Worm (Caenorhabditis elegans) whole organism, L1 larva: Measurements from ENCODE around the gene cnep-1.

ENCODE experiments used
- C04F5.9 ChIP-seq: sonication (generic microtip); optimal IDR thresholded peaks from 2 replicates; lab custom pipeline; 2016; ENCODE audit warnings: missing genetic modification characterization, missing compliant biosample characterization
- C16A3.4 ChIP-seq: fragments of 150-350 bp; optimal IDR thresholded peaks from 2 replicates; lab custom pipeline; 2014; ENCODE audit warnings: missing biosample characterization, missing genetic modification characterization
- C34B4.2 ChIP-seq: sonication (generic microtip); optimal IDR thresholded peaks from 2 replicates; lab custom pipeline; 2017; ENCODE audit warnings: mild to moderate bottlenecking, missing genetic modification characterization, missing compliant biosample characterization
- aha-1 ChIP-seq: fragments of 150-350 bp; optimal IDR thresholded peaks from 2 replicates; lab custom pipeline; 2014; ENCODE audit warnings: missing biosample characterization, missing genetic modification characterization
- alr-1 ChIP-seq: fragments of 200-800 bp; sonication (Bioruptor generic); optimal IDR thresholded peaks from 2 replicates; lab custom pipeline; 2018; ENCODE audit warnings: borderline replicate concordance, mild to moderate bottlenecking, missing genetic modification characterization, missing compliant biosample characterization
- aly-2 ChIP-seq: fragments of 150-350 bp; optimal IDR thresholded peaks from 2 replicates; lab custom pipeline; 2014; ENCODE audit warnings: missing biosample characterization, missing genetic modification characterization
- blmp-1 ChIP-seq: fragments of 150-350 bp; optimal IDR thresholded peaks from 2 replicates; lab custom pipeline; 2014; ENCODE audit warnings: missing biosample characterization, missing genetic modification characterization
- ceh-63 ChIP-seq: fragments of 200-800 bp; sonication (Bioruptor generic); optimal IDR thresholded peaks from 2 replicates; lab custom pipeline; 2018; ENCODE audit warnings: mild to moderate bottlenecking, missing genetic modification characterization, missing compliant biosample characterization
- ceh-82 ChIP-seq, 3 experiments: fragments of 150-350 bp in 1 of 3; sonication (generic microtip) in 2 of 3; optimal IDR thresholded peaks; 2 replicates each; lab custom pipeline; 2014 to 2017; ENCODE audit warnings: missing biosample characterization in 3 of 3, missing genetic modification characterization in 3 of 3
- dsc-1 ChIP-seq: sonication (generic microtip); optimal IDR thresholded peaks from 2 replicates; lab custom pipeline; 2016; ENCODE audit warnings: mild to moderate bottlenecking, missing genetic modification characterization, missing compliant biosample characterization
- efl-1 ChIP-seq, 4 experiments: fragments of 150-350 bp; optimal IDR thresholded peaks in 3 of 4; peaks in 1 of 4; 1 replicate in 1 of 4; 2 replicates in 3 of 4; lab custom pipeline; 2014; ENCODE audit warnings: missing biosample characterization in 2 of 4, missing genetic modification characterization in 2 of 4, missing genetic modification reagents in 2 of 4
- efl-3 ChIP-seq: fragments of 200-800 bp; sonication (Bioruptor generic); optimal IDR thresholded peaks from 2 replicates; lab custom pipeline; 2018; ENCODE audit warnings: mild to moderate bottlenecking, missing genetic modification characterization, missing compliant biosample characterization
- egl-13 ChIP-seq: sonication (generic microtip); optimal IDR thresholded peaks from 2 replicates; lab custom pipeline; 2016; ENCODE audit warnings: missing genotype, missing genetic modification reagents, missing genetic modification characterization, missing compliant biosample characterization
- egl-27 ChIP-seq, 2 experiments: fragments of 150-350 bp in 1 of 2; sonication (generic microtip); optimal IDR thresholded peaks; 3 replicates each; lab custom pipeline; 2017 to 2018; ENCODE audit warnings: missing biosample characterization in 2 of 2, missing genetic modification characterization in 2 of 2, missing genetic modification reagents in 2 of 2
- elt-3 ChIP-seq, 6 experiments: fragments of 150-350 bp in 1 of 6; sonication (generic microtip); optimal IDR thresholded peaks; 2 replicates each; lab custom pipeline; 2017 to 2018; ENCODE audit warnings: missing biosample characterization in 6 of 6, missing genetic modification characterization in 6 of 6, inconsistent platforms in 1 of 6
- fkh-4 ChIP-seq: sonication (generic microtip); optimal IDR thresholded peaks from 2 replicates; lab custom pipeline; 2016; ENCODE audit warnings: missing compliant biosample characterization, missing genetic modification characterization, borderline replicate concordance
- fkh-8 ChIP-seq: sonication (generic microtip); optimal IDR thresholded peaks from 2 replicates; lab custom pipeline; 2016; ENCODE audit warnings: mild to moderate bottlenecking, missing genetic modification characterization, missing compliant biosample characterization
- fos-1 ChIP-seq: fragments of 150-350 bp; optimal IDR thresholded peaks from 2 replicates; lab custom pipeline; 2014; ENCODE audit warnings: missing biosample characterization, missing genetic modification characterization
- grh-1 ChIP-seq: fragments of 200-800 bp; sonication (Bioruptor generic); IDR thresholded peaks from 2 replicates; pipeline ENCODE4 v1.3.6; 2022; ENCODE audit warnings: missing genetic modification reagents, missing genetic modification characterization, missing compliant biosample characterization
- hlh-17 ChIP-seq: fragments of 200-800 bp; sonication (Bioruptor generic); optimal IDR thresholded peaks from 2 replicates; lab custom pipeline; 2018; ENCODE audit warnings: missing genetic modification characterization, mild to moderate bottlenecking, missing compliant biosample characterization, moderate library complexity, borderline replicate concordance
- hlh-4 ChIP-seq: sonication (generic microtip); optimal IDR thresholded peaks from 2 replicates; lab custom pipeline; 2016; ENCODE audit warnings: mild to moderate bottlenecking, missing genetic modification characterization, missing compliant biosample characterization
- hpl-2 ChIP-seq: fragments of 150-350 bp; optimal IDR thresholded peaks from 2 replicates; lab custom pipeline; 2014; ENCODE audit warnings: missing biosample characterization, missing genetic modification reagents, missing genetic modification characterization
- isw-1 ChIP-seq: fragments of 200-800 bp; sonication (Bioruptor generic); IDR thresholded peaks from 2 replicates; pipeline ENCODE4 v1.3.6; 2022; ENCODE audit warnings: missing genetic modification characterization, missing compliant biosample characterization
- lin-14 ChIP-seq: fragments of 200-800 bp; sonication (Bioruptor generic); optimal IDR thresholded peaks from 2 replicates; lab custom pipeline; 2018; ENCODE audit warnings: mild to moderate bottlenecking, missing genetic modification characterization, moderate library complexity, missing compliant biosample characterization
- lin-15B ChIP-seq: fragments of 150-350 bp; sonication (generic microtip); optimal IDR thresholded peaks from 3 replicates; lab custom pipeline; 2014; ENCODE audit warnings: missing biosample characterization, missing genetic modification characterization
- lin-35 ChIP-seq, 2 experiments: fragments of 150-350 bp; optimal IDR thresholded peaks; 2 replicates each; lab custom pipeline; 2014; ENCODE audit warnings: missing biosample characterization in 2 of 2, missing genetic modification characterization in 2 of 2, missing genetic modification reagents in 2 of 2
- lir-3 ChIP-seq: sonication (generic microtip); optimal IDR thresholded peaks from 2 replicates; lab custom pipeline; 2016; ENCODE audit warnings: mild to moderate bottlenecking, missing genetic modification characterization, moderate library complexity, missing compliant biosample characterization; ENCODE audit not compliant: poor library complexity
- mdl-1 ChIP-seq, 2 experiments: fragments of 150-350 bp; optimal IDR thresholded peaks; 2 replicates each; lab custom pipeline; 2014 to 2017; ENCODE audit warnings: missing biosample characterization in 2 of 2, missing genetic modification characterization in 2 of 2, inconsistent platforms in 1 of 2
- mep-1 ChIP-seq: fragments of 150-350 bp; optimal IDR thresholded peaks from 2 replicates; lab custom pipeline; 2014; ENCODE audit warnings: missing biosample characterization, missing genetic modification characterization
- nhr-11 ChIP-seq: fragments of 150-350 bp; optimal IDR thresholded peaks from 2 replicates; lab custom pipeline; 2014; ENCODE audit warnings: missing biosample characterization, missing genetic modification characterization
- nhr-19 ChIP-seq: fragments of 200-800 bp; sonication (Bioruptor generic); conservative IDR thresholded peaks from 2 replicates; pipeline ENCODE4 v1.3.6; 2022; ENCODE audit warnings: missing genetic modification characterization, missing compliant biosample characterization
- nhr-28 ChIP-seq: fragments of 150-350 bp; optimal IDR thresholded peaks from 2 replicates; lab custom pipeline; 2014; ENCODE audit warnings: missing biosample characterization, missing genetic modification characterization
- nhr-47 ChIP-seq: sonication (generic microtip); optimal IDR thresholded peaks from 2 replicates; lab custom pipeline; 2016; ENCODE audit warnings: mild to moderate bottlenecking, missing genetic modification characterization, moderate library complexity, missing compliant biosample characterization
- nhr-77 ChIP-seq: fragments of 150-350 bp; optimal IDR thresholded peaks from 2 replicates; lab custom pipeline; 2014; ENCODE audit warnings: missing biosample characterization, missing genetic modification characterization
- nhr-84 ChIP-seq: sonication (generic microtip); optimal IDR thresholded peaks from 2 replicates; lab custom pipeline; 2017; ENCODE audit warnings: missing biosample characterization, missing genetic modification characterization
- nhr-85 ChIP-seq: sonication (generic microtip); peaks from one replicate; lab custom pipeline; 2016; ENCODE audit warnings: missing genetic modification characterization, inconsistent platforms, missing compliant biosample characterization
- pqm-1 ChIP-seq: sonication (generic microtip); optimal IDR thresholded peaks from 3 replicates; lab custom pipeline; 2017; ENCODE audit warnings: missing biosample characterization, missing genetic modification characterization
- rnt-1 ChIP-seq: sonication (generic microtip); optimal IDR thresholded peaks from 2 replicates; lab custom pipeline; 2016; ENCODE audit warnings: mild to moderate bottlenecking, missing genetic modification characterization, moderate library complexity, missing compliant biosample characterization
- skn-1 ChIP-seq: fragments of 150-350 bp; optimal IDR thresholded peaks from 2 replicates; lab custom pipeline; 2014; ENCODE audit warnings: missing biosample characterization, missing genetic modification characterization
- snpc-4 ChIP-seq: fragments of 150-350 bp; optimal IDR thresholded peaks from 2 replicates; lab custom pipeline; 2014; ENCODE audit warnings: missing biosample characterization, missing genetic modification characterization
- snu-23 ChIP-seq: sonication (generic microtip); optimal IDR thresholded peaks from 2 replicates; lab custom pipeline; 2016; ENCODE audit warnings: missing genetic modification characterization, missing compliant biosample characterization
- sox-4 ChIP-seq: sonication (generic microtip); optimal IDR thresholded peaks from 2 replicates; lab custom pipeline; 2016; ENCODE audit warnings: missing genetic modification characterization, missing compliant biosample characterization
- sptf-1 ChIP-seq: fragments of 150-350 bp; optimal IDR thresholded peaks from 2 replicates; lab custom pipeline; 2014; ENCODE audit warnings: missing biosample characterization, missing genetic modification characterization
- unc-130 ChIP-seq: fragments of 150-350 bp; optimal IDR thresholded peaks from 2 replicates; lab custom pipeline; 2017; ENCODE audit warnings: missing biosample characterization, missing genetic modification characterization, inconsistent platforms
- unc-30 ChIP-seq: sonication (generic microtip); optimal IDR thresholded peaks from 2 replicates; lab custom pipeline; 2017; ENCODE audit warnings: missing biosample characterization, missing genetic modification characterization
- unc-62 ChIP-seq: fragments of 150-350 bp; optimal IDR thresholded peaks from 2 replicates; lab custom pipeline; 2014; ENCODE audit warnings: missing biosample characterization, missing genetic modification reagents, missing genetic modification characterization
- unc-86 ChIP-seq: sonication (generic microtip); optimal IDR thresholded peaks from 2 replicates; lab custom pipeline; 2016; ENCODE audit warnings: missing genetic modification characterization, missing compliant biosample characterization
- xbp-1 ChIP-seq: sonication (generic microtip); optimal IDR thresholded peaks from 2 replicates; lab custom pipeline; 2016; ENCODE audit warnings: missing genetic modification characterization, missing compliant biosample characterization
- zag-1 ChIP-seq: fragments of 150-350 bp; optimal IDR thresholded peaks from 2 replicates; lab custom pipeline; 2014; ENCODE audit warnings: missing biosample characterization, missing genetic modification characterization
- ztf-11 ChIP-seq, 2 experiments: sonication (generic microtip); optimal IDR thresholded peaks; 2 replicates each; lab custom pipeline; 2016 to 2017; ENCODE audit warnings: missing genetic modification characterization in 2 of 2, missing biosample characterization in 1 of 2, missing compliant biosample characterization in 1 of 2

The cnep-1 gene

ce11 chrII:7337469-7337893, 27.3 kb downstream of the cnep-1 start (continued):
- TF ChIP-seq mep-1 (tag; lab: Kevin White, UChicago), result peak; percentile 42
- peak; percentile 91 for TF ChIP-seq nhr-19 (GFP tag; lab: Robert Waterston, UW)
- TF ChIP-seq C16A3.4 (tag; lab: Kevin White, UChicago), result peak; percentile 57
- TF ChIP-seq lin-35 (GFP tag; optimal IDR thresholded peaks at IDR 0.05; lab: Kevin White, UChicago), result peak; percentile 31 to 80
- peak; percentile 59 for TF ChIP-seq fkh-8 (tag; lab: Kevin White, UChicago)
- TF ChIP-seq blmp-1 (tag; lab: Kevin White, UChicago), result peak; percentile 81
- TF ChIP-seq hlh-17 (GFP tag; lab: Kevin White, UChicago), result no peak
- no peak for TF ChIP-seq nhr-28 (tag; lab: Kevin White, UChicago)
- TF ChIP-seq alr-1 (tag; lab: Kevin White, UChicago), result no peak
- no peak for TF ChIP-seq ztf-11 (tag; optimal IDR thresholded peaks at IDR 0.05; lab: Kevin White, UChicago)
- TF ChIP-seq nhr-84 (tag; lab: Kevin White, UChicago), result no peak
- TF ChIP-seq mdl-1 (tag; optimal IDR thresholded peaks at IDR 0.05; lab: Kevin White, UChicago), result peak in 1 of 2 experiments; percentile 94
- TF ChIP-seq C34B4.2 (tag; lab: Kevin White, UChicago), result no peak
- TF ChIP-seq nhr-11 (tag; lab: Kevin White, UChicago), result no peak
- TF ChIP-seq nhr-47 (tag; lab: Kevin White, UChicago), result peak; percentile 82
- TF ChIP-seq nhr-85 (tag; lab: Kevin White, UChicago), result peak; percentile 99
- TF ChIP-seq xbp-1 (tag; lab: Kevin White, UChicago), result peak; percentile 74
- TF ChIP-seq egl-13 (tag; lab: Kevin White, UChicago), result no peak
- TF ChIP-seq snpc-4 (tag; lab: Kevin White, UChicago), result no peak
- no peak for TF ChIP-seq lin-15B
- TF ChIP-seq dsc-1 (tag; lab: Kevin White, UChicago), result peak; percentile 97
- TF ChIP-seq zag-1 (tag; lab: Kevin White, UChicago), result no peak
- TF ChIP-seq lir-3 (tag; lab: Kevin White, UChicago), result peak; percentile 24
- no peak for TF ChIP-seq hpl-2 (GFP tag; lab: Kevin White, UChicago)
- no peak for TF ChIP-seq pqm-1 (tag; lab: Kevin White, UChicago)
- no peak for TF ChIP-seq unc-30 (tag; lab: Kevin White, UChicago)
- no peak for TF ChIP-seq aha-1 (tag; lab: Kevin White, UChicago)
- TF ChIP-seq grh-1, result peak; percentile 72
- 0 out of 2 replicates have a peak, but pooled peaks have one; percentile 7 for TF ChIP-seq isw-1
- no peak for TF ChIP-seq C04F5.9 (tag; lab: Kevin White, UChicago)
- peak; percentile 36 for TF ChIP-seq sox-4 (tag; lab: Kevin White, UChicago)
- no peak for TF ChIP-seq aly-2 (tag; lab: Kevin White, UChicago)
- TF ChIP-seq lin-14 (GFP tag; lab: Kevin White, UChicago), result peak; percentile 95
- peak; percentile 27 for TF ChIP-seq nhr-77 (tag; lab: Kevin White, UChicago)
- TF ChIP-seq fos-1 (tag; lab: Kevin White, UChicago), result peak; percentile 15
- peak; percentile 84 for TF ChIP-seq unc-130
- no peak for TF ChIP-seq unc-62 (GFP tag; lab: Kevin White, UChicago)
- peak in 2 of 3 experiments; percentile 23 to 49 for TF ChIP-seq ceh-82 (tag; optimal IDR thresholded peaks at IDR 0.05; lab: Kevin White, UChicago)
- peak; percentile 39 to 44 for TF ChIP-seq efl-1 (optimal IDR thresholded peaks at IDR 0.05; lab: Kevin White, UChicago)
- peak in 1 of 2 experiments; percentile 17 for TF ChIP-seq efl-1 (GFP tag; optimal IDR thresholded peaks at IDR 0.05 in 1 of 2; lab: Kevin White, UChicago)
- no peak for TF ChIP-seq hlh-4 (tag; lab: Kevin White, UChicago)
- peak in 5 of 6 experiments; percentile 15 to 95 (median 48) for TF ChIP-seq elt-3 (tag; optimal IDR thresholded peaks at IDR 0.05; lab: Kevin White, UChicago)
- peak; percentile 47 for TF ChIP-seq fkh-4 (tag; lab: Kevin White, UChicago)
- no peak for TF ChIP-seq ceh-63
- TF ChIP-seq efl-3 (GFP tag; lab: Kevin White, UChicago), result no peak
- TF ChIP-seq skn-1 (tag; lab: Kevin White, UChicago), result no peak
- TF ChIP-seq snu-23 (GFP tag; lab: Kevin White, UChicago), result peak; percentile 83
- TF ChIP-seq rnt-1 (tag; lab: Kevin White, UChicago), result peak; percentile 30
- TF ChIP-seq sptf-1 (tag; lab: Kevin White, UChicago), result no peak
- TF ChIP-seq unc-86 (tag; lab: Kevin White, UChicago), result no peak
- TF ChIP-seq egl-27 (tag; optimal IDR thresholded peaks at IDR 0.05; lab: Kevin White, UChicago), result peak; percentile 53 to 59
